Worm (Caenorhabditis elegans): ENCODE results near the gene mtl-2.
"Not testable (repeated sequence)": the region's sequence is repeated elsewhere in the genome, so short reads cannot be mapped to it uniquely, and the experiment has no call there.

DNA sequence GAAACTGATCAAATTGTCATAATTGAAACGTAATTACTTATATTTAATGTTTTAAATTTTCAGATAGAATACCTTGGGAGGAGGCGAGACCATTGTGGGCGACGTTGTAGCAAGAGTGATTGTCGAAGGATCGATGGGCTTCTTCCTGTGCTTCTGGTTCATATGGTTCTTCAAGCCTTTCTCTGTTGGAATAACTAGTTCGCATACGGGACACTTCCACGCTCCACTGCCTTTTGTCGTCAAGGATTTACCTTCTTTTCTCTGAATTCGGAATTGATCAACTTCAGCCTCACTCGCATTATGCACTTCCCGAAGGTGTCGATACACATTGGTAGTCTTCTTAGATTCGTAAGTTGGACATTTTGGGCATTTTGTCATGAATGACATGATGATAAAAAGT lies 30.8 kb upstream of the mtl-2 start, which contains the start of gene F58D12.1:
- not testable (repeated sequence) for TF ChIP-seq pha-4 (GFP tag; IDR thresholded peaks at IDR 0.05); pha-4 (tag; optimal IDR thresholded peaks at IDR 0.05); fkh-10 (GFP tag; optimal IDR thresholded peaks at IDR 0.05); ces-1 (GFP tag; optimal IDR thresholded peaks at IDR 0.05); nhr-76 (tag; optimal IDR thresholded peaks at IDR 0.05); ceh-28 (tag; optimal IDR thresholded peaks at IDR 0.05); fos-1 (tag; optimal IDR thresholded peaks at IDR 0.05); aly-2 (tag; optimal IDR thresholded peaks at IDR 0.05)
